Worm (Caenorhabditis elegans): ENCODE data around the gene ZK1290.10.
A peak's percentile ranks its signal among the peaks of the same experiment; 100 is the strongest.

The ZK1290.10 gene

DNA sequence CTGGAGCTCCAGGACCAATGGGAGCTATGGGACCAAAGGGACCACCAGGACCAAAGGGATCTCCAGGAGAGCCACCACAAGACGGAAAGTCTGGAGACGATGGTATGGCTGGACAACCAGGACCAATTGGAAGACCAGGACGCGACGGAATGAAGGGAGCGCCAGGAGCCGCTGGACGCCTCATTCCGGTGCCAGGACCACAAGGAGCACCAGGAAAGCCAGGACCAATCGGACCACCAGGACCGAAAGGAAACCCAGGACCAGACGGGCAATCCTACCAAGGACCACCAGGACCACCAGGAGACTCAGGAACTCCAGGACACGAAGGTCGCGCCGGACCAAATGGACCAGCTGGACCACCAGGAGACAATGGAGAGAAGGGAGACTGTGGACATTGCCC, 8.9 kb downstream of the ZK1290.10 start:
- no peak for TF ChIP-seq ham-2 (GFP tag; optimal IDR thresholded peaks at IDR 0.05)
- no peak for TF ChIP-seq unc-39 (tag; optimal IDR thresholded peaks at IDR 0.05)
- TF ChIP-seq mls-2 (tag; optimal IDR thresholded peaks at IDR 0.05): no peak
- TF ChIP-seq nhr-237 (tag; optimal IDR thresholded peaks at IDR 0.05): no peak
- TF ChIP-seq ztf-11 (tag; optimal IDR thresholded peaks at IDR 0.05): no peak
- TF ChIP-seq sptf-1 (tag; optimal IDR thresholded peaks at IDR 0.05): no peak
- no peak for TF ChIP-seq unc-120 (tag; optimal IDR thresholded peaks at IDR 0.05; ENCODE audit: poor library complexity, severe bottlenecking)
- TF ChIP-seq elt-1 (tag; optimal IDR thresholded peaks at IDR 0.05; ENCODE audit: borderline replicate concordance, insufficient read depth): no peak
- no peak for TF ChIP-seq flh-1 (GFP tag; optimal IDR thresholded peaks at IDR 0.05)
- TF ChIP-seq drap-1 (GFP tag; optimal IDR thresholded peaks at IDR 0.05): no peak
- no peak for TF ChIP-seq tbx-8 (GFP tag; optimal IDR thresholded peaks at IDR 0.05)
- no peak for TF ChIP-seq M03D4.4 (tag; optimal IDR thresholded peaks at IDR 0.05)
- TF ChIP-seq nhr-2 (tag; optimal IDR thresholded peaks at IDR 0.05): no peak
- TF ChIP-seq mab-5 (tag; optimal IDR thresholded peaks at IDR 0.05): no peak
- no peak for TF ChIP-seq nhr-28 (tag; optimal IDR thresholded peaks at IDR 0.05)
- no peak for TF ChIP-seq pha-4 (tag; optimal IDR thresholded peaks at IDR 0.05)
- no peak for TF ChIP-seq unc-62 (GFP tag; optimal IDR thresholded peaks at IDR 0.05)
- TF ChIP-seq sem-2 (GFP tag; optimal IDR thresholded peaks at IDR 0.05): no peak
- TF ChIP-seq cnd-1 (tag; optimal IDR thresholded peaks at IDR 0.05): no peak
- no peak for TF ChIP-seq lsy-2 (tag; optimal IDR thresholded peaks at IDR 0.05)

DNA sequence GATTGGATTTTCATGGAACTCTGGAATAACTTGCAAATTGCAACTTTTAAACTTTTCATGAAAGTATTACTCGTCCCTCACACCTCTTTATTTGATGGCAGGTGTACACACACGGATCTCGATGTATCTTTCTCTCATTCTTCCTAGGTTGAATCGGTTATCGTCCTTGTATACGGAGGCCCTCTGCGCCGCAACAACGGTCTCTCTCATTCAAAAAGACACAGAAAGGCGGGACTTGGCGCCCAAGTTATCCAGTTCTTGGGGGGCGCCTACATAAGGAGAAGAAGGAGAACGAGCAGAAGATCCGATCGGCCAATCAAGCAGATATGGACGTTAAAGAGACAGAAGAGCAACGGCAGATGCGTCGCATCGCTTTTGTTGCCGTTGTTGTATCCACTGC, 9.9 kb downstream of the ZK1290.10 start, which contains the start of gene rol-8:
rol-8 (plus strand) TSS at position 301 of the 400 bp plus-strand sequence.
- TF ChIP-seq flh-1 (GFP tag; optimal IDR thresholded peaks at IDR 0.05) (no peak), mab-5 (tag; optimal IDR thresholded peaks at IDR 0.05) (no peak), unc-62 (GFP tag; optimal IDR thresholded peaks at IDR 0.05) (no peak), tbx-8 (GFP tag; optimal IDR thresholded peaks at IDR 0.05) (no peak), unc-120 (tag; optimal IDR thresholded peaks at IDR 0.05; ENCODE audit: poor library complexity, severe bottlenecking) (no peak), elt-1 (tag; optimal IDR thresholded peaks at IDR 0.05; ENCODE audit: borderline replicate concordance, insufficient read depth) (no peak), nhr-76 (tag; optimal IDR thresholded peaks at IDR 0.05) (no peak), hlh-1 (tag; optimal IDR thresholded peaks at IDR 0.05) (no peak), M03D4.4 (tag; optimal IDR thresholded peaks at IDR 0.05) (no peak), lsy-2 (tag; optimal IDR thresholded peaks at IDR 0.05) (no peak), lin-13 (tag; optimal IDR thresholded peaks at IDR 0.05) (no peak), sptf-1 (tag; optimal IDR thresholded peaks at IDR 0.05) (no peak)

DNA sequence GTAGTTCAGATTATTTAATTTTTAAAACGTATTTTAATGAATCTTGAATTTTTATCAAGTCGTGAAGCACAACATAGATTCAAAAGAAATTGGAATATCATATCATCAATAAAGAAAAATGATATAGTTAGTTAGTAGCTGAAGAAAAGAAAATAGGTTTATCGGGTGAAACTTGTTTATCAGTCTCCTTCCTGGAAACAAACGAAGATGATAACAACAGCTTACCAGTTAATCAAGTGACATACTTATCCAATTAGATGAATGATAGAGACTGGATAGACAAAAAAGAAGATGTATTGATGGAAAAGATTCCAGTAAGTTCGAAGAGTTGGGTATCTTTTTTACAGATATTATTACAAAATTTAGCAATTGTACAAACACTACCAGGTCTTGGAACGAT, 10.8 kb downstream of the ZK1290.10 start:
- TF ChIP-seq ztf-11 (tag; optimal IDR thresholded peaks at IDR 0.05) (no peak), nhr-2 (tag; optimal IDR thresholded peaks at IDR 0.05) (no peak), mab-5 (tag; optimal IDR thresholded peaks at IDR 0.05) (no peak), flh-1 (GFP tag; optimal IDR thresholded peaks at IDR 0.05) (no peak), ham-2 (GFP tag; optimal IDR thresholded peaks at IDR 0.05) (no peak), drap-1 (GFP tag; optimal IDR thresholded peaks at IDR 0.05) (no peak), zip-8 (tag; optimal IDR thresholded peaks at IDR 0.05) (no peak), sptf-1 (tag; optimal IDR thresholded peaks at IDR 0.05) (no peak), tbx-8 (GFP tag; optimal IDR thresholded peaks at IDR 0.05) (no peak), bed-3 (GFP tag; optimal IDR thresholded peaks at IDR 0.05) (no peak), lin-13 (tag; optimal IDR thresholded peaks at IDR 0.05) (no peak), blmp-1 (tag; optimal IDR thresholded peaks at IDR 0.05) (no peak), snpc-4 (tag; optimal IDR thresholded peaks at IDR 0.05) (no peak), nhr-237 (tag; optimal IDR thresholded peaks at IDR 0.05) (no peak), elt-3 (tag; optimal IDR thresholded peaks at IDR 0.05) (no peak)

DNA sequence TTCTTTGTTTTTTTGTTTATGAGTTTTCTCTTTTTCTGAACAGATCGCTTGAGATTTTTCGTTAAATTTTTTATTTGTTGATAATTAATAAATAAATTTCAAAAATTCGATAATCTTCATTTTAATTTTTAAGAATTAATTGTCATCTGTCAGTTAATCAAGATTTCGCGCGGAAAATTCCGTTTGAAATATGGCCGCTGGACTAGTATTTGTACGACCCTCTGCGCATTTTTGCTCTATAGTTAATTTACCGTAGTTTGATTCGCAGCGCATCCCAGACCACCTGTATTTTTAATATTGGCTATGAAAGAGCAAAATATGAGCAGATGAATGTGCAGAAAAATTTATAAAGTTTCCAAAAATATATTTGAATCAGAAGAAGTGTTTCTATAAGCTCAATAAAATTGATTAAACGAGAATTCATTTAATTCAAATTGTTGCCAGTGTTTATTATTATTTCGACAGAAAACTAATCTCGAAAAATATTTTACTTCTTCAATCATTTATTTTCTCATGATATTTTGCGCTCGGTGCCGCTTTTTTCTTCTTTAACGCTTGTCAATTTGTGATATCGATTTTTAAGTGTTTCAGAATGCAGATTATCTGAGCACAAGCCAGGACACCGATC, 16.0 kb downstream of the ZK1290.10 start, which contains the start of gene nfi-1:
nfi-1 (plus strand) TSS at position 578 of the 628 bp plus-strand sequence.
- TF ChIP-seq M03D4.4 (tag; optimal IDR thresholded peaks at IDR 0.05) (no peak), ceh-83 (GFP tag; optimal IDR thresholded peaks at IDR 0.05) (no peak), sem-2 (GFP tag; optimal IDR thresholded peaks at IDR 0.05) (no peak), blmp-1 (tag; optimal IDR thresholded peaks at IDR 0.05) (no peak), mep-1 (tag; optimal IDR thresholded peaks at IDR 0.05) (peak; percentile 67), snpc-4 (tag; optimal IDR thresholded peaks at IDR 0.05) (no peak), hlh-1 (tag; optimal IDR thresholded peaks at IDR 0.05) (peak; percentile 10), mab-5 (tag; optimal IDR thresholded peaks at IDR 0.05) (no peak), elt-3 (tag; optimal IDR thresholded peaks at IDR 0.05) (no peak), unc-39 (tag; optimal IDR thresholded peaks at IDR 0.05) (no peak), ces-1 (GFP tag; optimal IDR thresholded peaks at IDR 0.05) (no peak), mls-2 (tag; optimal IDR thresholded peaks at IDR 0.05) (no peak), ceh-39 (tag; optimal IDR thresholded peaks at IDR 0.05) (peak; percentile 8), ceh-43 (GFP tag; optimal IDR thresholded peaks at IDR 0.05) (no peak), elt-1 (tag; optimal IDR thresholded peaks at IDR 0.05; ENCODE audit: borderline replicate concordance, insufficient read depth) (no peak), lin-32 (GFP tag; optimal IDR thresholded peaks at IDR 0.05) (no peak), pha-4 (tag; optimal IDR thresholded peaks at IDR 0.05) (no peak), lsy-2 (tag; optimal IDR thresholded peaks at IDR 0.05) (peak; percentile 82), lin-13 (tag; optimal IDR thresholded peaks at IDR 0.05) (no peak), nhr-237 (tag; optimal IDR thresholded peaks at IDR 0.05) (no peak)

Data from whole organism, mixed stage, embryonic.